Worm (Caenorhabditis elegans): Measurements from ENCODE around the gene F14D2.14.

- no peak for TF ChIP-seq mdl-1 (tag; optimal IDR thresholded peaks at IDR 0.05)
- TF ChIP-seq egl-27 (tag; optimal IDR thresholded peaks at IDR 0.05) = no peak
- TF ChIP-seq lsy-2 (tag; optimal IDR thresholded peaks at IDR 0.05) = no peak
- TF ChIP-seq nhr-28 (tag; optimal IDR thresholded peaks at IDR 0.05) = no peak
- TF ChIP-seq snpc-4 (tag; optimal IDR thresholded peaks at IDR 0.05) = no peak
- no peak for TF ChIP-seq pqm-1 (tag; optimal IDR thresholded peaks at IDR 0.05)
Observed at ce11 chrII:3395484-3395883, 47.7 kb upstream of the F14D2.14 start, which contains the start of gene nep-20.
